Worm (Caenorhabditis elegans) whole organism, late embryonic: ENCODE results near the gene srg-54.

Source experiments
- eyg-1 ChIP-seq: sonication (generic microtip); optimal IDR thresholded peaks from 2 replicates; lab custom pipeline; 2016; ENCODE audit warnings: missing genotype, missing genetic modification characterization, missing compliant biosample characterization
- ztf-16 ChIP-seq: sonication (generic microtip); optimal IDR thresholded peaks from 2 replicates; lab custom pipeline; 2017; ENCODE audit warnings: missing genetic modification characterization, missing compliant biosample characterization

DNA sequence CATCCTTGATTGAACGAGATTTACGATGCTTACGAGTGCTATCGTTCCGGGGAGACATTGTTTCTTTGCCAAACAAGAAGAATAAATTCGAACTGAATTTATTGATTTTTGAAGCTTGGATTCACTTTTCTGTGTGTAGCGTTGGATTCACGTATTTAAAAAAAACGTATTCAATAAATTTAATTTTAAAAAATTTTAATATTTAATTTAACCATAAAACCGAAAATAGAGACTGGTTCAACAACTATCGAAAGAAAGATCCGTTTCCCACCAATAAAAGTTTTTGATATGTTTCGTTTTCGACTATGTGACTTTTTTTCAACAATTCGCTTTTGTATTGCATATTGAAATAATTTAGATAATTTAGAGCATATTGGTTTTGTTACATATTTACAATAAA, 48.6 kb downstream of the srg-54 start, which contains the start of gene ZC412.5:
- TF ChIP-seq eyg-1 (tag; lab: Kevin White, UChicago) (no peak), ztf-16 (tag; lab: Kevin White, UChicago) (no peak)
